Fruit fly (Drosophila melanogaster) whole organism, adult: Measurements from ENCODE around the gene CG14196.

Source experiments
- CG11617 ChIP-seq: fragments of 200-800 bp; sonication (Bioruptor generic); optimal IDR thresholded peaks from 2 replicates; lab custom pipeline; 2017; ENCODE audit warnings: mild to moderate bottlenecking, missing biosample characterization, missing genetic modification reagents, missing genetic modification characterization
- CG14711 ChIP-seq: fragments of 200-800 bp; sonication (Bioruptor generic); optimal IDR thresholded peaks from 2 replicates; lab custom pipeline; 2018; ENCODE audit warnings: missing biosample characterization, mild to moderate bottlenecking, missing genetic modification characterization, moderate library complexity
- Crg-1 ChIP-seq: fragments of 200-800 bp; sonication (Bioruptor generic); optimal IDR thresholded peaks from 2 replicates; lab custom pipeline; 2016; ENCODE audit warnings: missing biosample characterization, missing genetic modification characterization
- Mnt ChIP-seq: fragments of 200-800 bp; sonication (Bioruptor generic); optimal IDR thresholded peaks from 2 replicates; lab custom pipeline; 2016; ENCODE audit warnings: missing biosample characterization, mild to moderate bottlenecking, missing genetic modification characterization
- cic ChIP-seq: fragments of 200-800 bp; sonication (Bioruptor generic); optimal IDR thresholded peaks from 2 replicates; lab custom pipeline; 2017; ENCODE audit warnings: missing biosample characterization, mild to moderate bottlenecking, missing genetic modification characterization, moderate library complexity
- cnc ChIP-seq, 2 experiments: fragments of >200 bp; optimal IDR thresholded peaks; 2 replicates each; lab custom pipeline; 2017
- kay ChIP-seq: fragments of 200-800 bp; sonication (Bioruptor generic); peaks from one replicate; lab custom pipeline; 2016; ENCODE audit warnings: missing biosample characterization, missing genetic modification characterization, borderline replicate concordance
- toe ChIP-seq: fragments of 200-800 bp; sonication (Bioruptor generic); optimal IDR thresholded peaks from 2 replicates; lab custom pipeline; 2016; ENCODE audit warnings: missing biosample characterization, missing genetic modification characterization

DNA sequence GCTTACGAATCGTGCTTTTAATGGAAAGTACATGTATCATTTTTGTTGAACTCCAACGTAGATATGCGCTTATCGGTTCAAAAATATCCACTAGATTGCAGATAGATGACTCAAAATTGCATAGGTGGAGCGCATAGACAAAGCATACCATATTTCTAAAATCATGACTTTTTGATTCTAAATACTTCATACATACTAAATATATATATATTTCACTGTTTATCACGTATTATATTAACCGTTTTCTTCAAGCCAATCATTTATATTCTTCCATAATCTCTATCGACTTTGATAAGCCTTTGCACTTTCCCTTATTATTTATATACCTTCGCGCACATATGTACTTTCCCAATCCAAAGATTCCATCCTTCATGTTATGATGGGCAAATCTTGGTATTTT is 29.7 kb downstream of the CG14196 start, which contains the start of gene CG14195:
- TF ChIP-seq kay (GFP tag; lab: Kevin White, UChicago) (no peak), CG14711 (tag; lab: Kevin White, UChicago) (no peak), Mnt (no peak), CG11617 (GFP tag; lab: Kevin White, UChicago) (no peak), toe (GFP tag; lab: Kevin White, UChicago) (no peak), cnc (optimal IDR thresholded peaks at IDR 0.05; lab: Kevin White, UChicago) (no peak), cic (GFP tag; lab: Kevin White, UChicago) (no peak), Crg-1 (no peak)
